Fruit fly (Drosophila melanogaster): ENCODE measurements around the gene Gss1.

DNA sequence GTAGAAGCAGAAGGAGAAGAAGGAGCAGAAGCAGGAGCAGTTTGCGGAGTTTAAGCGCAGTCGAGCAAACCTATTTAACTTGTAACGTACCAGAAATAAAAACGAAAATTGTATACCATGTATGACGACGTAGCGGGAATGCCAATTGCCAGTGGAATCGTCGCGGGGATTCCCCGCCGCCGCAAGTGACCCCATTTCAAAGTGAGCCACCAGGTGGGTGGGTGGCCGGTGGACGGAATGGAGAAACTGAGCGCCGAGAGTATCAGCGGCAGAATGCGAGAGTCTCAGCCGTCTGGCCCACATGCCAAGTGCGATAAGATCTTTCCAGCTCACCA, 21.2 kb downstream of the Gss1 start:
- TF ChIP-seq CG8478 (optimal IDR thresholded peaks at IDR 0.05) (no peak), CTCF (optimal IDR thresholded peaks at IDR 0.05) (no peak)

Data from S2 (cell line).